Worm (Caenorhabditis elegans): ENCODE data around the gene T14B4.8.

DNA sequence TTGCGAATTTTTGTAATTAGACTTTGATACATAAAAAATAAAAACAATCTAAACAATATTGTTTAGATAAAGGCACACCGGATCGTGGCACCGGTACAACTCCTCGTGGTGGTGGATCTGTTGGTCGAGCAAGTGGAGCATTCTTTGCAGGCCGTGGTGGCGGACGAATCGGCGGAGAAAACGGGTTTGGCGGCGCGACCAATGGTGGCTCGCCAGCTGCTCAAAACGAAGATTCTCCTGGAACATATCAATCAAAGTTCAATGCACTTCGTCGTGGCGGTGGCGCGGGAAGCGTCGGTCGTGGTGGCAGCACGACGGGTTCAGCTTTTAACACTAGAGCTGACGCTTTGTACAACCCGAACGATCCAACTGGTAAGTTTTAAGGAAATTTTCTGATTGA is 43.2 kb downstream of the T14B4.8 start:
- TF ChIP-seq scrt-1 (GFP tag; IDR thresholded peaks at IDR 0.05) (no peak), tbx-37 (GFP tag; conservative IDR thresholded peaks at IDR 0.05) (no peak), ama-1 (optimal IDR thresholded peaks at IDR 0.05) (no peak)
